Worm (Caenorhabditis elegans) whole organism, L4/young adult: ENCODE data around the gene Y69H2.3.

ENCODE experiments used
- W03F9.2 ChIP-seq: fragments of 150-350 bp; optimal IDR thresholded peaks from 2 replicates; lab custom pipeline; 2014; ENCODE audit warnings: missing biosample characterization, missing genetic modification characterization
- dao-5 ChIP-seq: sonication (generic microtip); optimal IDR thresholded peaks from 2 replicates; lab custom pipeline; 2016; ENCODE audit warnings: missing genotype, missing genetic modification characterization, moderate library complexity, missing compliant biosample characterization
- him-1 ChIP-seq: sonication (generic microtip); optimal IDR thresholded peaks from 2 replicates; lab custom pipeline; 2016; ENCODE audit warnings: missing genotype, missing genetic modification reagents, missing genetic modification characterization, missing compliant biosample characterization

Gene Y69H2.3

DNA sequence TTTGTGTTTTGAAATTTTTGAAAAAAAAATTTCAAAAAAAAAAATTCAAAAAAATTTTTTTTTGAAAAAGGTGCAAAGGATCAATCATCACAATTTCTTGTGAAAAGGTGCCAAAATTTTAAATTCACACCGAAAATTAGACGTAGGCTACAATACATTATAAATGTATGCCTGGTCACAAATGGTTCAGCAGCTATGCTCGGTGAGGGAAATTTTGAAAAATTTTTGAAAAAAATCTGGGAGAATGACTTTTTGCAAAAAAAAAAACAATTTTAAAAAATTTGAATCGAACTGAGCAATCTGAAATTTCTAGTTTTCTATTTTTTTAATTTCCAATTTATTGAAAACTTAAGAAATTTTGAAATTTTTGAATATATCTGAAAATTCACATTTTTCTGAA is 27.7 kb downstream of the Y69H2.3 start, which contains the start of gene egas-3:
egas-3 (minus strand) TSS at position 101 of the 400 bp plus-strand sequence.
- TF ChIP-seq W03F9.2 (no peak), him-1 (tag; lab: Kevin White, UChicago) (no peak), dao-5 (tag; lab: Kevin White, UChicago) (no peak)

DNA sequence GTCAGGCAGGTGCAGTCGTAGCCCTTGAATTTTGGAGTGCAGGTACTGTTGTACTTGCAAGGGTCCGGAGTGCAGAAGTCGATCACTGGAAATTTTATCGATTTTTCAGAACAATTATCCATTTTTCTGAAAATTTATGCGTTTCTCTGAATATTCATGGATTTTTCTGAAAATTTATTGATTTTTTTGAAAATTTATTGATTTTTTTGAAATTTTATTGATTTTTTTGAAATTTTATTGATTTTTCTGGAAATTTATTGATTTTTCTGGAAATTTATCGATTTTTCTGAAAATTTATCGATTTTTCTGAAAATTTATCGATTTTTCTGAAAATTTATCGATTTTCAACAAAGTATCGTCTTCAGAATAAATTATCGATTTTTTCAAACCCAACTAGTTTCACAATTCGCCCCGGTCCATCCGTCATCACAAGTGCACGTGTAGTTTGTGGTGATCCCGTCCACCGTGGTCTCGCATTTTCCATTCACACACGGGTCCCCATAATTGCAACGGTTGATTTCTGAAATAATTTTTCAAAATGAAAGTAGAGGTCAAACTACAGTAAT is 31.9 kb downstream of the Y69H2.3 start:
- TF ChIP-seq W03F9.2 (no peak), him-1 (tag; lab: Kevin White, UChicago) (no peak), dao-5 (tag; lab: Kevin White, UChicago) (no peak)

DNA sequence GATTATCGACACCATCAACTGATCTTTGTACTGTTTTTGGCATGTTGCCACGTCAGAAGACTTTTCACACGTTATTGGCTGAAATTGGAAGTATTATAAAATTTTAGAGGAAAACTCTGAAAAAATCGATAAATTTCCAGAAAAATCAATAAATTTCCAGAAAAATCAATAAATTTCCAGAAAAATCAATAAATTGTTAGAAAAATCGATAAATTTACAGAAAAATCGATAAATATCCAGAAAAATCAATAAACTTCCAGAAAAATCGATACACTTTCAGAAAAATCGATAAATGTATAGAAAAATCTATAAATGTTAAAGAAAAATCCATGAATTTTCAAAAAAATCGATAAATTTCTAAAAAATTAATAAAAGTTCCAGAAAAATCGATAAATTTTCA is 35.0 kb downstream of the Y69H2.3 start:
- TF ChIP-seq dao-5 (tag; lab: Kevin White, UChicago), result no peak
- no peak for TF ChIP-seq him-1 (tag; lab: Kevin White, UChicago)
- TF ChIP-seq W03F9.2, result no peak

DNA sequence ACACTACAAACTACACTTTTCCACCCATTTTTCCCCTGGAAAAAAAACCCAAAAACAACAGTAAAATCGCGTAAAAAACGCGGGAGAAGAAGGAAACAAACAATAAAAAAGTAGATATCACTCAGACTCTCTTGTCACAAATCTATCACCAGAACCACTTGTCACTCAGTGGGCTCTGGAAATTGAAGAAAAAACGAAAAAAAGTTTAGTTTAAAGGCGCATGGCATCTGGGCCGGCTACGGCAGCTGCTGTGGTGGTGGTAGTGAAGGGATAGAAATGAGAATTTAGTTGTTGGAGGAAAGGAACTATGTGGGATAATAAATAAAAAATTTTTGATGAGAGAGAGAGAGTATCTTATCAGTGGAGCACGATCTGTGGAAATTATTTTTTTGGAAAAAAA is 36.5 kb downstream of the Y69H2.3 start:
- TF ChIP-seq him-1 (tag; lab: Kevin White, UChicago) (no peak), W03F9.2 (no peak), dao-5 (tag; lab: Kevin White, UChicago) (no peak)

DNA sequence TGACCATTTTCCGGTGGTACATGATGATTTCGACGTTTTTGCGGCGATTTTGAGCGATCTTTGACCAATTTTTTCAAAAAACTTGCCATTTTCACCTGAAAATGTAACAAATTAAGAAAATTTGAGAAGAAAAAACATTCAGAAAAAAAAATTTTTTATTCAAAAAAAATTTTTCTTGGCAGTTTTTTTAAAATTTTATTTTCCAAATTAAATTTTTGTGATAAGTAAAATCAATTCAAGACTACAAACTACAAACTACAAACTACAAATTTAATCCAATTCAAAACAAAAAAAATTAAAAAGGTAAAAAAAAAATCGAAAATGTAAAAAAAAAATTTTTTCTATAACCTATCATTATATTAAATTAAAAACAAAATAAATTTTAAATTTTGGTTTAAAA is 37.2 kb downstream of the Y69H2.3 start, which contains the start of gene Y69H2.15:
Y69H2.15 (minus strand) TSS at position 101 of the 400 bp plus-strand sequence.
- TF ChIP-seq dao-5 (tag; lab: Kevin White, UChicago), result no peak
- no peak for TF ChIP-seq him-1 (tag; lab: Kevin White, UChicago)
- TF ChIP-seq W03F9.2, result no peak

DNA sequence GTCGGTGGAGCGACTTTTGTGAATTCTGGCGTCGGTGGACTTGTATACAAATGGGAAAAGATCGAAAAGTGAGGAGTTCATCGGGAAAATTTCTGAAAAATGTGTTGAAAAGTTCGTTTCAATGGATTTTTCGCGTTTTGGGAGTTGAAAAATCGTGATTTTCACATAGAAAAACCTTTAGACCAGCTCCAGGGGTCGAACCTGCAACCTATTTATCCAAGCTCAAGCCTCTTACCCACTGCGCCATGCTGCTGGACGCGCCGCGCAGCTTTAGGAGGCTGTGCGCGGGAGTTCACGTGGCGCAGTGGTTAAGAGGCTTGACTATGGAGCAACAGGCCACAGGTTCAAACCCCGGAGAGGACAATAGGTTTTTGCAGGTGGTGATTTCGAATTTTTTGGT is 41.5 kb downstream of the Y69H2.3 start, which contains the start of gene Y69H2.1:
Y69H2.1 (minus strand) TSS at position 101 of the 400 bp plus-strand sequence.
- TF ChIP-seq him-1 (tag; lab: Kevin White, UChicago) (no peak), W03F9.2 (no peak), dao-5 (tag; lab: Kevin White, UChicago) (no peak)

DNA sequence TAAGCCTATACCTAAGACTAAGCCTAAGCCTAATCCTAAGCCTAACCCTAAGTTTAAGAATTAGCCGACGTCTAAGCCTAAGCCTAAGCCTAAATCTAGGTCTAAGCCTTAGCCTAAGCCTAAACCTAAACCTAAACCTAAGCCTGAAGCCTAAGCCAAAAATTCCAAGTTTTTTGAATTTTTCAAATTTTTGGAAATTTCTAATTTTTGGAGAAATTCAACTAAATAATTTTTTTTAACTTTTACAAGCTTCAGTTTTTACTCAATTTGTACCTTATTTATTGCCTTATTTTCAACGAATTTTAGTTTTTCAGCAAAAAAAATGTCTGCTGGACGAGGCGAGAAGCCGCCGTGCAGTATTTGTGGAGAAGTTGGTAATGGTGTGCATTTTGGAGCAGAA is 47.6 kb downstream of the Y69H2.3 start, which contains the start of gene nhr-70:
nhr-70 (plus strand) TSS at position 301 of the 400 bp plus-strand sequence.
- TF ChIP-seq dao-5 (tag; lab: Kevin White, UChicago) (no peak), him-1 (tag; lab: Kevin White, UChicago) (no peak), W03F9.2 (no peak)

DNA sequence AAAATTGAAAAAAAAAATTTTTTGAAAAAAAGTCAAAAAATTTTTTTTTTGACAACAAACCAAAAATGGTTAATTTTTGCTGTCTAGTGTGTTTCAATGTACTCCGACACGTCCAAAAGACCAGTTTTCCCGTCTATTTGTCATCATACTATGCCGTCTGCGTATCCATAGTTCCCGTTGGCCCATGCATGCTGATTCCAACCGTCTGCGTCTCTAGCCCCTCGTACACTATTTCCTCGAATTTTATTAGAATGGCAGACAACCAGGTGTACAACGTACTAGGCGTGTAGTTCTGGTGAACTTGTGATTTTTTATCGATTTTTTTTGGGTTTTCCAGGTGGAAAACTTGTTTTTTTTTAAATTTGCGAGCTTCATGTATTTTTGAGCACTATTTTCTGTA is 49.4 kb downstream of the Y69H2.3 start:
- TF ChIP-seq W03F9.2 (peak; percentile 30), dao-5 (tag; lab: Kevin White, UChicago) (no peak)

DNA sequence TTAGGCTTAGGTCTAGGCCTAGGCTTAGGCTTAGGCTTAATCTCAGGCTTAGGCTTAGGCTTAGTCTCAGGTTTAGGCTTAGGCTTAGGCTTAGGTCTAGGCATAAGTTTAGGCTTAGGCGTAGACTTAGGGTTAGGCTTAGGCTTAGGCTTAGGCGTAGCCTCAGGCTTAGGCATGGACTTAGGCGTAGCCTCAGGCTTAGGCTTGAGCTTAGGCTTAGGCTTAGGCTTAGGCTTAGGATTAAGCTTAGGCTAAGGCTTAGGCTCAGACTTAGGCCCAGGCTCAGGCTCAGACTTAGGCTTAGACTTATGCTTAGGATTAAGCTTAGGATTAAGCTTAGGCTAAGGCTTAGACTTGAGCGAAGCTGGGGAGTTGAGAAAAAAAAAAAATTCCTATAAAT is 50.8 kb downstream of the Y69H2.3 start:
- TF ChIP-seq dao-5 (tag; lab: Kevin White, UChicago) (no peak), him-1 (tag; lab: Kevin White, UChicago) (no peak), W03F9.2 (no peak)
